Worm (Caenorhabditis elegans): Measurements from ENCODE around the gene dlst-1.

DNA sequence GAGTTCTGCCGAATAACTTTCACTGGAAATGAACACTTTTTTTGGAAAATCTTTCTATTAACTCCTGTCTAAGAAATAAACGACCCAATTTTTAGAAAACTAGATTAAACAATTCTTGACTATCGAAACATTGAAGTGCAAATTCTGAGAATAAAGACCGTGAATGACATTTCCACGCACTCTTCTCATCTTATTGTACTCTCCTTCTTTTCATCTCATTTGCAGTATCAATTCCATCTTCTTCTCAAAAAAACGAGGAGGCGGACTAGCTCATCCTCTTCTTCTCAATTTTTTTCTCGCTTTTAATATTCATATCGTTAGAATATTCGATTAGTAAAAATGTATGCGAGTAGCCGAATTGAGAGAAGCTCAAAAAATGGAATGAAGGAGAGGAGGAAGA lies 47.2 kb downstream of the dlst-1 start:
- TF ChIP-seq flt-1 (GFP tag; IDR thresholded peaks at IDR 0.05) (no peak), aly-1 (tag; optimal IDR thresholded peaks at IDR 0.05) (no peak), F13C5.2 (tag; optimal IDR thresholded peaks at IDR 0.05) (no peak), ama-1 (optimal IDR thresholded peaks at IDR 0.05) (no peak)

All from whole organism, early embryonic.